Fruit fly (Drosophila melanogaster): ENCODE measurements around the gene Wdr82.

Gene Wdr82

DNA sequence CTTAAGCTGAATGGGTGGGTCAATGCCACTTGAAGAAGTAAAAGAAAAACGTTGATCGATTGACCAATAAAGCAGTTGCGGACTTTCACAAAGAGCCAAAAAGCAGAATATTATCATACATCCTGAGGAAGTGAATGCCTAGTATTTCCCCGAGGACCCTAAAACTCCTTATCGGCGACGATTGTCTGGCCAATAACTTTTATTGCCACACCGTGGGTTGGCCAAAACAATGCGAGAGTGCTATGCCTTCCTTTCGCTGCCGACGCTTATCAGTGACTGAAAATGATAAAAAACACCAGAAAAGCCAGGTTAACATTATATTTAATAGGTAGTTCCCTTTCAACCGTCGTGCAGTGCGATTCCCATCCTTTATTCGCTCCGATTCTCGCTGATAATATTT lies 22.4 kb upstream of the Wdr82 start, which contains the start of gene Mur29B:
Mur29B (plus strand) TSS at position 324 of the 400 bp plus-strand sequence.
- TF ChIP-seq p53 (GFP tag; optimal IDR thresholded peaks at IDR 0.05) (no peak), sens (GFP tag) (peak; percentile 29), CG32532 (GFP tag; IDR thresholded peaks at IDR 0.05) (peak; percentile 7; the same call in 1 of the 2 replicates), CG31224 (GFP tag; IDR thresholded peaks at IDR 0.05) (no peak), CG10431 (GFP tag; optimal IDR thresholded peaks at IDR 0.05) (no peak), GATAe (GFP tag; conservative IDR thresholded peaks at IDR 0.05) (0 out of 2 replicates have a peak, but pooled peaks have one; percentile 26), sug (tag; optimal IDR thresholded peaks at IDR 0.05) (peak; percentile 54), Opbp (GFP tag; IDR thresholded peaks at IDR 0.05; ENCODE audit: partially characterized antibody) (no peak), corto (GFP tag; optimal IDR thresholded peaks at IDR 0.05) (peak; percentile 51)

DNA sequence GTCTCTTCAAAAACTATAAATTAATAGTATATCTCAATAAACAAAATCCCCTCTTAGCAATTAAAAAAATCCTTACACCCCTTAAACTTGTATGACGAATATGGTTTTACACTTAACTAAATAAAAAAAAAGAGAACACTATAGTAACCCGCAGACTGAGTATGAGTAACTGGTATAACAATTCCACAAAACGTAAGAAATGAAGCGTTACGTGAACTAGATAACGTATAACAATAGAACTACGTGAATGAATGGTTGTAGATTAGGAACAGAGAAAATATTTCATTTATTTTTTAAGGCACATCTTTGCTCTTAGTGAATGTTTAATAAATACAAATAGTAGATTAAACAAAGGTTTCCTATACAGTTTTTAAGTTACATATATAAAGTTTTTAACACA lies 18.8 kb upstream of the Wdr82 start:
- no peak for TF ChIP-seq unc-4 (GFP tag; IDR thresholded peaks at IDR 0.05; ENCODE audit: partially characterized antibody)
- TF ChIP-seq kay (GFP tag; optimal IDR thresholded peaks at IDR 0.05): peak; percentile 35
- no peak for TF ChIP-seq HLH54F (GFP tag; optimal IDR thresholded peaks at IDR 0.05)
- peak; percentile 91 for TF ChIP-seq CG9437 (GFP tag; optimal IDR thresholded peaks at IDR 0.05)
- no peak for TF ChIP-seq Hmx (GFP tag; optimal IDR thresholded peaks at IDR 0.05)
- 0 out of 2 replicates have a peak, but pooled peaks have one; percentile 29 for TF ChIP-seq CG10321 (GFP tag; IDR thresholded peaks at IDR 0.05)
- TF ChIP-seq chinmo (GFP tag; IDR thresholded peaks at IDR 0.05; ENCODE audit: partially characterized antibody): 0 out of 4 replicates have a peak, but pooled peaks have one; percentile 46
- no peak for TF ChIP-seq Rfx (GFP tag; IDR thresholded peaks at IDR 0.05)
- no peak for TF ChIP-seq CG16813 (GFP tag; IDR thresholded peaks at IDR 0.05; ENCODE audit: partially characterized antibody)

DNA sequence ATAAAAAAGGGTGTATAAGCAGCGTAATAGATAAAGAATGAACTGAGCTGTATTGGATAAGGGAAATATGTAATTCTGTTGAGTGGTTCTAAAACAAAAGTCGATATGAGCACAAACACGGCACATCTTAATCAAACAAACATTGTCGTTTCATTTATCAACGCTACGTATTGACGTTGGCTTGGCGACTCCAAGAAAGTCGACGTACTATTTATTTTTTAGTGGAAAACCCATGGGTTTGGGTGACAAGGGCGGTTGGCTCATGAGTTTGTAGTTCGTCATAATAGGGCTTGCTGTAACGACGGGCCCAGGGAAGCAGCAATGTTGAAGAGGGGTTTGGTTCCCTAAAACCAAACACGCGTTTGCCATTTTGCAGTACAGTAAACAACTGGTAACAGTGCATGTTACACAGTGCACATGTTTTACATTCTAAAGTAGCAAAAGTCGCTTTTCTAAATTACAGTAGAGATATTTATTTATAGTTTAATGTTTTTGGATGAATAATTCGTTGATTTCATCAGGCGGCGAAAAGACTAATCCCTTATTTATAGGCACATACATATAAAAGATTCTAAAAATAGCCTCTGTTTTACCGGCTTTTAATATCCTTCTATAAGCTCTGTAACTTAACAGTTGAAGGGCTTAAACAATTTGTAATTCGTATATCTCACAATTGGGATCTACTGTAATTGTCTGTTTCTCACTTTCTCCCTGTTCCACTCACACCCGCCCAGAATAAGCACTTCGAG lies 12.9 kb upstream of the Wdr82 start:
- no peak for TF ChIP-seq hb (GFP tag; IDR thresholded peaks at IDR 0.05; ENCODE audit: partially characterized antibody)
- TF ChIP-seq CG13123 (GFP tag; optimal IDR thresholded peaks at IDR 0.05): no peak
- TF ChIP-seq CTCF (GFP tag; optimal IDR thresholded peaks at IDR 0.05): no peak
- TF ChIP-seq pan (optimal IDR thresholded peaks at IDR 0.05): no peak
- TF ChIP-seq pan (GFP tag; optimal IDR thresholded peaks at IDR 0.05 in 1 of 2, IDR thresholded peaks at IDR 0.05 in 1 of 2): no peak
- TF ChIP-seq CG2129 (GFP tag; IDR thresholded peaks at IDR 0.05; ENCODE audit: partially characterized antibody): no peak
- no peak for TF ChIP-seq CG3163 (GFP tag; optimal IDR thresholded peaks at IDR 0.05)
- TF ChIP-seq da (GFP tag; optimal IDR thresholded peaks at IDR 0.05): no peak
- TF ChIP-seq ind (GFP tag; optimal IDR thresholded peaks at IDR 0.05): peak; percentile 2
- no peak for TF ChIP-seq kay (GFP tag; optimal IDR thresholded peaks at IDR 0.05)
- no peak for TF ChIP-seq Gug (GFP tag; IDR thresholded peaks at IDR 0.05)
- TF ChIP-seq btn (GFP tag; optimal IDR thresholded peaks at IDR 0.05): no peak
- 0 out of 3 replicates have a peak, but pooled peaks have one; percentile 14 for TF ChIP-seq ase (GFP tag; IDR thresholded peaks at IDR 0.05)
- TF ChIP-seq CG11695 (GFP tag; IDR thresholded peaks at IDR 0.05): no peak
- TF ChIP-seq CG15514 (GFP tag; optimal IDR thresholded peaks at IDR 0.05): no peak
- no peak for TF ChIP-seq Dad (GFP tag; optimal IDR thresholded peaks at IDR 0.05)
- TF ChIP-seq CG3281 (GFP tag; optimal IDR thresholded peaks at IDR 0.05): peak; percentile 39
- TF ChIP-seq knrl (GFP tag; IDR thresholded peaks at IDR 0.05; ENCODE audit: partially characterized antibody): no peak
- no peak for TF ChIP-seq CG12155 (GFP tag; optimal IDR thresholded peaks at IDR 0.05)
- no peak for TF ChIP-seq CG17829 (tag; optimal IDR thresholded peaks at IDR 0.05)
- no peak for TF ChIP-seq CG42726 (GFP tag; IDR thresholded peaks at IDR 0.05; ENCODE audit: partially characterized antibody)
- no peak for TF ChIP-seq CG18011 (GFP tag; optimal IDR thresholded peaks at IDR 0.05)
- no peak for TF ChIP-seq Hr3 (GFP tag; optimal IDR thresholded peaks at IDR 0.05)
- TF ChIP-seq sd (tag; optimal IDR thresholded peaks at IDR 0.05): no peak
- TF ChIP-seq CG9727 (GFP tag; optimal IDR thresholded peaks at IDR 0.05): peak; percentile 45
- TF ChIP-seq al (GFP tag; IDR thresholded peaks at IDR 0.05): no peak
- TF ChIP-seq CG5953 (GFP tag; IDR thresholded peaks at IDR 0.05): no peak
- no peak for TF ChIP-seq HLH4C (GFP tag; IDR thresholded peaks at IDR 0.05; ENCODE audit: partially characterized antibody)
- no peak for TF ChIP-seq repo (GFP tag; optimal IDR thresholded peaks at IDR 0.05)
- TF ChIP-seq CG13624 (GFP tag; optimal IDR thresholded peaks at IDR 0.05): no peak
- TF ChIP-seq sisA (GFP tag; IDR thresholded peaks at IDR 0.05): peak; percentile 44; the same call in 1 of the 2 replicates

Data from whole organism, embryonic.